Fruit fly (Drosophila melanogaster) whole organism, embryonic: ENCODE results near the gene AANATL7.

ENCODE experiments used
- Abd-B ChIP-seq: fragments of 200-800 bp; sonication (Bioruptor generic); optimal IDR thresholded peaks from 2 replicates; lab custom pipeline; 2018; ENCODE audit warnings: missing biosample characterization, mild to moderate bottlenecking, missing genetic modification characterization, moderate library complexity
- Aef1 ChIP-seq: fragments of 200-800 bp; sonication (Bioruptor generic); IDR thresholded peaks from 3 replicates; pipeline ENCODE4 v1.3.6; 2022; ENCODE audit warnings: missing biosample characterization, missing genetic modification characterization
- Atf6 ChIP-seq: fragments of 200-800 bp; sonication (Bioruptor generic); IDR thresholded peaks from 2 replicates; pipeline ENCODE4 v1.3.6; 2022; ENCODE audit warnings: missing biosample characterization, missing genetic modification characterization
- CG10321 ChIP-seq: fragments of 200-800 bp; sonication (Bioruptor generic); IDR thresholded peaks from 2 replicates; pipeline ENCODE4 v1.3.6; 2022; ENCODE audit warnings: missing biosample characterization, missing genetic modification characterization
- CG13424 ChIP-seq: fragments of 200-800 bp; sonication (Bioruptor generic); optimal IDR thresholded peaks from 2 replicates; lab custom pipeline; 2019; ENCODE audit warnings: missing biosample characterization, mild to moderate bottlenecking, missing genetic modification characterization, moderate library complexity
- CG15073 ChIP-seq: fragments of 200-800 bp; sonication (Bioruptor generic); optimal IDR thresholded peaks from 2 replicates; lab custom pipeline; 2016; ENCODE audit warnings: missing biosample characterization, missing genetic modification characterization
- CG15269 ChIP-seq: fragments of 200-800 bp; sonication (Bioruptor generic); optimal IDR thresholded peaks from 2 replicates; lab custom pipeline; 2018; ENCODE audit warnings: missing biosample characterization, mild to moderate bottlenecking, missing genetic modification characterization, moderate library complexity
- CG16863 ChIP-seq: fragments of 200-800 bp; sonication (Bioruptor generic); optimal IDR thresholded peaks from 3 replicates; lab custom pipeline; 2016; ENCODE audit warnings: missing biosample characterization, missing genetic modification characterization
- CG17328 ChIP-seq: fragments of 200-800 bp; sonication (Bioruptor generic); IDR thresholded peaks from 2 replicates; pipeline ENCODE4 v1.3.6; 2022; ENCODE audit warnings: missing biosample characterization, missing genetic modification characterization
- CG17359 ChIP-seq: fragments of 200-800 bp; sonication (Bioruptor generic); optimal IDR thresholded peaks from 3 replicates; lab custom pipeline; 2018; ENCODE audit warnings: missing biosample characterization, mild to moderate bottlenecking, missing genetic modification characterization, moderate library complexity
- CG17361 ChIP-seq: fragments of 200-800 bp; sonication (Bioruptor generic); IDR thresholded peaks from 3 replicates; pipeline ENCODE4 v1.3.6; 2022; ENCODE audit warnings: missing biosample characterization, missing genetic modification characterization
- CG1832 ChIP-seq: fragments of 200-800 bp; sonication (Bioruptor generic); optimal IDR thresholded peaks from 2 replicates; lab custom pipeline; 2017; ENCODE audit warnings: missing biosample characterization, mild to moderate bottlenecking, missing genetic modification characterization, inconsistent platforms
- CG2116 ChIP-seq: fragments of 200-800 bp; sonication (Bioruptor generic); optimal IDR thresholded peaks from 3 replicates; lab custom pipeline; 2018; ENCODE audit warnings: missing biosample characterization, mild to moderate bottlenecking, missing genetic modification characterization
- CG3847 ChIP-seq: fragments of 200-800 bp; sonication (Bioruptor generic); IDR thresholded peaks from 2 replicates; pipeline ENCODE4 v1.3.6; 2022; ENCODE audit warnings: missing biosample characterization, missing genetic modification characterization
- CG3995 ChIP-seq: fragments of 200-800 bp; sonication (Bioruptor generic); optimal IDR thresholded peaks from 3 replicates; lab custom pipeline; 2016; ENCODE audit warnings: missing biosample characterization, missing genetic modification characterization
- CG5245 ChIP-seq: fragments of 200-800 bp; sonication (Bioruptor generic); optimal IDR thresholded peaks from 3 replicates; lab custom pipeline; 2016; ENCODE audit warnings: missing biosample characterization, missing genetic modification characterization
- CG7372 ChIP-seq: fragments of 200-800 bp; sonication (Bioruptor generic); IDR thresholded peaks from 2 replicates; pipeline ENCODE4 v1.3.6; 2022; ENCODE audit warnings: missing biosample characterization, missing genetic modification characterization
- CG7556 ChIP-seq: fragments of 200-800 bp; sonication (Bioruptor generic); optimal IDR thresholded peaks from 2 replicates; lab custom pipeline; 2017; ENCODE audit warnings: missing biosample characterization, mild to moderate bottlenecking, missing genetic modification characterization
- CoRest ChIP-seq: fragments of 200-800 bp; sonication (Bioruptor generic); optimal IDR thresholded peaks from 3 replicates; lab custom pipeline; 2018; ENCODE audit warnings: missing biosample characterization, mild to moderate bottlenecking, missing genetic modification characterization, moderate library complexity
- Dbx ChIP-seq: fragments of 200-800 bp; sonication (Bioruptor generic); IDR thresholded peaks from 3 replicates; pipeline ENCODE4 v1.3.6; 2022; ENCODE audit warnings: missing biosample characterization, missing genetic modification characterization
- Doc3 ChIP-seq: fragments of 200-800 bp; sonication (Bioruptor generic); IDR thresholded peaks from 3 replicates; pipeline ENCODE4 v1.3.6; 2022; ENCODE audit warnings: missing biosample characterization, missing genetic modification characterization; ENCODE audit not compliant: partially characterized antibody
- GATAe ChIP-seq: fragments of 200-800 bp; sonication (Bioruptor generic); conservative IDR thresholded peaks from 2 replicates; pipeline ENCODE4 v1.3.6; 2022; ENCODE audit warnings: missing biosample characterization, missing genetic modification characterization
- Hr3 ChIP-seq: fragments of 200-800 bp; sonication (Bioruptor generic); optimal IDR thresholded peaks from 3 replicates; lab custom pipeline; 2016; ENCODE audit warnings: missing biosample characterization, missing genetic modification characterization
- Hr51 ChIP-seq, 2 experiments: fragments of 200-800 bp; sonication (Bioruptor generic); optimal IDR thresholded peaks; 2 replicates in 1 of 2; 3 replicates in 1 of 2; lab custom pipeline; 2016 to 2018; ENCODE audit warnings: missing biosample characterization in 2 of 2, missing genetic modification characterization in 2 of 2, mild to moderate bottlenecking in 1 of 2, moderate library complexity in 1 of 2
- Med ChIP-seq: fragments of 200-800 bp; sonication (Bioruptor generic); peaks from one replicate; lab custom pipeline; 2016; ENCODE audit warnings: missing biosample characterization, missing genetic modification characterization, mild to moderate bottlenecking, inconsistent platforms, moderate library complexity
- Mes4 ChIP-seq: fragments of 200-800 bp; sonication (Bioruptor generic); optimal IDR thresholded peaks from 2 replicates; lab custom pipeline; 2016; ENCODE audit warnings: missing biosample characterization, missing genetic modification characterization
- NK7.1 ChIP-seq: fragments of 200-800 bp; sonication (Bioruptor generic); optimal IDR thresholded peaks from 3 replicates; lab custom pipeline; 2016; ENCODE audit warnings: missing biosample characterization, missing genetic modification characterization
- Nf-YC ChIP-seq: fragments of 200-800 bp; optimal IDR thresholded peaks from 3 replicates; lab custom pipeline; 2019; ENCODE audit warnings: missing biosample characterization, mild to moderate bottlenecking, missing genetic modification characterization, moderate library complexity
- Opbp ChIP-seq: fragments of 200-800 bp; sonication (Bioruptor generic); IDR thresholded peaks from 3 replicates; pipeline ENCODE4 v1.3.6; 2022; ENCODE audit warnings: missing biosample characterization, missing genetic modification characterization; ENCODE audit not compliant: partially characterized antibody
- Optix ChIP-seq: fragments of 200-800 bp; sonication (Bioruptor generic); IDR thresholded peaks from 3 replicates; pipeline ENCODE4 v1.3.6; 2022; ENCODE audit warnings: missing biosample characterization, missing genetic modification characterization
- Usf ChIP-seq: fragments of 200-800 bp; sonication (Bioruptor generic); optimal IDR thresholded peaks from 2 replicates; lab custom pipeline; 2017; ENCODE audit warnings: missing genotype, missing biosample characterization, missing genetic modification characterization
- br ChIP-seq: fragments of >200 bp; optimal IDR thresholded peaks from 2 replicates; lab custom pipeline; 2017
- ci ChIP-seq: fragments of 200-800 bp; sonication (Bioruptor generic); IDR thresholded peaks from 3 replicates; pipeline ENCODE4 v1.3.6; 2022; ENCODE audit warnings: missing biosample characterization, missing genetic modification characterization
- dysf ChIP-seq: fragments of 200-800 bp; sonication (Bioruptor generic); IDR thresholded peaks from 3 replicates; pipeline ENCODE4 v1.3.6; 2022; ENCODE audit warnings: missing biosample characterization, missing genetic modification characterization
- ftz-f1 ChIP-seq: fragments of 200-800 bp; sonication (Bioruptor generic); optimal IDR thresholded peaks from 2 replicates; lab custom pipeline; 2016; ENCODE audit warnings: missing biosample characterization, missing genetic modification characterization
- gcm ChIP-seq: fragments of 200-800 bp; sonication (Bioruptor generic); optimal IDR thresholded peaks from 2 replicates; lab custom pipeline; 2019; ENCODE audit warnings: missing biosample characterization, mild to moderate bottlenecking, missing genetic modification characterization, moderate library complexity
- kah ChIP-seq: fragments of 200-800 bp; sonication (Bioruptor generic); optimal IDR thresholded peaks from 2 replicates; lab custom pipeline; 2018; ENCODE audit warnings: missing biosample characterization, mild to moderate bottlenecking, missing genetic modification characterization
- lola ChIP-seq, 3 experiments: fragments of >200 bp in 2 of 3; fragments of 200-800 bp in 1 of 3; sonication (Bioruptor generic) in 1 of 3; optimal IDR thresholded peaks; 2 replicates each; lab custom pipeline; 2017 to 2019; ENCODE audit warnings: missing biosample characterization in 3 of 3, missing genetic modification characterization in 3 of 3, mild to moderate bottlenecking in 1 of 3, moderate library complexity in 1 of 3
- psq ChIP-seq: fragments of 200-800 bp; sonication (Bioruptor generic); optimal IDR thresholded peaks from 2 replicates; lab custom pipeline; 2017; ENCODE audit warnings: missing biosample characterization, missing genetic modification characterization
- run ChIP-seq: fragments of 200-800 bp; sonication (Bioruptor generic); optimal IDR thresholded peaks from 3 replicates; lab custom pipeline; 2018; ENCODE audit warnings: missing biosample characterization, mild to moderate bottlenecking, missing genetic modification characterization
- scrt ChIP-seq: fragments of 200-800 bp; sonication (Bioruptor generic); optimal IDR thresholded peaks from 2 replicates; lab custom pipeline; 2018; ENCODE audit warnings: missing biosample characterization, mild to moderate bottlenecking, missing genetic modification characterization, moderate library complexity
- shn ChIP-seq: fragments of 200-800 bp; sonication (Bioruptor generic); optimal IDR thresholded peaks from 3 replicates; lab custom pipeline; 2016; ENCODE audit warnings: missing biosample characterization, missing genetic modification characterization
- sna ChIP-seq: fragments of 200-800 bp; sonication (Bioruptor generic); IDR thresholded peaks from 2 replicates; pipeline ENCODE4 v1.3.6; 2022; ENCODE audit warnings: missing biosample characterization, missing genetic modification characterization; ENCODE audit not compliant: partially characterized antibody
- tin ChIP-seq: fragments of 200-800 bp; sonication (Bioruptor generic); optimal IDR thresholded peaks from 3 replicates; lab custom pipeline; 2016; ENCODE audit warnings: missing biosample characterization, missing genetic modification characterization
- tup ChIP-seq: fragments of 200-800 bp; sonication (Bioruptor generic); optimal IDR thresholded peaks from 2 replicates; lab custom pipeline; 2016; ENCODE audit warnings: missing biosample characterization, mild to moderate bottlenecking, missing genetic modification characterization, moderate library complexity
- tx ChIP-seq: fragments of 200-800 bp; sonication (Bioruptor generic); optimal IDR thresholded peaks from 2 replicates; lab custom pipeline; 2016; ENCODE audit warnings: missing biosample characterization, missing genetic modification characterization
- unc-4 ChIP-seq: fragments of 200-800 bp; sonication (Bioruptor generic); IDR thresholded peaks from 2 replicates; pipeline ENCODE4 v1.3.6; 2022; ENCODE audit warnings: missing biosample characterization, missing genetic modification characterization; ENCODE audit not compliant: partially characterized antibody
- vvl ChIP-seq: fragments of 200-800 bp; sonication (Bioruptor generic); IDR thresholded peaks from 2 replicates; pipeline ENCODE4 v1.3.6; 2022; ENCODE audit warnings: missing biosample characterization, missing genetic modification characterization
- wdn ChIP-seq: fragments of 200-800 bp; sonication (Bioruptor generic); IDR thresholded peaks from 2 replicates; pipeline ENCODE4 v1.3.6; 2022; ENCODE audit warnings: missing biosample characterization, missing genetic modification characterization
- wek ChIP-seq: fragments of 200-800 bp; sonication (Bioruptor generic); optimal IDR thresholded peaks from 3 replicates; lab custom pipeline; 2018; ENCODE audit warnings: missing biosample characterization, mild to moderate bottlenecking, missing genetic modification characterization, moderate library complexity

AANATL7 gene

dm6 chrX:2608470-2609157 lies 27.9 kb downstream of the AANATL7 start, which contains the start of gene Smyd3 (continued):
- TF ChIP-seq Hr3 (GFP tag; lab: Kevin White, UChicago), result peak; percentile 72
- TF ChIP-seq scrt, result no peak
- peak; percentile 29 for TF ChIP-seq CG3995 (GFP tag; lab: Kevin White, UChicago)
- peak; percentile 87 for TF ChIP-seq Aef1 (GFP tag; lab: Robert Waterston, UW)
- peak; percentile 36 for TF ChIP-seq psq (GFP tag; lab: Kevin White, UChicago)
- TF ChIP-seq br, result no peak
- TF ChIP-seq Doc3, result no peak
- TF ChIP-seq CG17328 (GFP tag; lab: Robert Waterston, UW), result peak; percentile 80
- TF ChIP-seq kah (GFP tag; lab: Kevin White, UChicago), result peak; percentile 23
- peak; percentile 51 for TF ChIP-seq Abd-B (GFP tag; lab: Kevin White, UChicago)
- peak; percentile 69 for TF ChIP-seq tin
- TF ChIP-seq CG16863, result peak; percentile 58
- TF ChIP-seq wdn (GFP tag; lab: Robert Waterston, UW), result peak; percentile 72
- TF ChIP-seq CG15073, result no peak
- peak; percentile 76 for TF ChIP-seq CG17359 (tag; lab: Kevin White, UChicago)
- no peak for TF ChIP-seq sna (GFP tag; lab: Robert Waterston, UW)
- TF ChIP-seq Opbp (GFP tag; lab: Robert Waterston, UW), result no peak
- peak; percentile 34 for TF ChIP-seq Mes4
- no peak for TF ChIP-seq CG1832
- TF ChIP-seq CG13424 (tag; lab: Kevin White, UChicago), result peak; percentile 73
- no peak for TF ChIP-seq CG7372 (GFP tag; lab: Robert Waterston, UW)
- TF ChIP-seq tup (GFP tag; lab: Kevin White, UChicago), result peak; percentile 53
- TF ChIP-seq dysf, result peak; percentile 84
- peak; percentile 70 to 77 for TF ChIP-seq Hr51 (GFP tag; optimal IDR thresholded peaks at IDR 0.05; lab: Kevin White, UChicago)
- TF ChIP-seq CoRest (tag; lab: Kevin White, UChicago), result peak; percentile 72
- TF ChIP-seq Optix (GFP tag; lab: Robert Waterston, UW), result peak; percentile 65
- peak; percentile 90 for TF ChIP-seq ci (GFP tag; lab: Robert Waterston, UW)
- TF ChIP-seq Nf-YC, result peak; percentile 53
- TF ChIP-seq Dbx (GFP tag; lab: Robert Waterston, UW), result peak; percentile 81; the same call in 2 of the 3 replicates
- peak; percentile 97 for TF ChIP-seq Med (GFP tag; lab: Kevin White, UChicago)
- TF ChIP-seq CG15269 (tag; lab: Kevin White, UChicago), result peak; percentile 79
- TF ChIP-seq gcm (GFP tag; lab: Kevin White, UChicago), result no peak
- 0 out of 2 replicates have a peak, but pooled peaks have one; percentile 12 for TF ChIP-seq unc-4
- peak; percentile 54 for TF ChIP-seq Usf (GFP tag; lab: Kevin White, UChicago)
- TF ChIP-seq vvl (GFP tag; lab: Robert Waterston, UW), result peak; percentile 88
- peak; percentile 84 for TF ChIP-seq Atf6
- peak; percentile 63 for TF ChIP-seq CG7556
- peak; percentile 75 for TF ChIP-seq ftz-f1 (GFP tag; lab: Kevin White, UChicago)
- TF ChIP-seq wek (GFP tag; lab: Kevin White, UChicago), result peak; percentile 20
- TF ChIP-seq CG5245, result peak; percentile 61
- no peak; the same call in 1 of the 2 replicates for TF ChIP-seq CG10321 (GFP tag; lab: Robert Waterston, UW)
- peak; percentile 33 for TF ChIP-seq NK7.1 (GFP tag; lab: Kevin White, UChicago)
- TF ChIP-seq lola (GFP tag; optimal IDR thresholded peaks at IDR 0.05; lab: Kevin White, UChicago), result peak in 1 of 3 experiments; percentile 50
- TF ChIP-seq run (tag; lab: Kevin White, UChicago), result no peak
- peak; percentile 84 for TF ChIP-seq CG3847 (GFP tag; lab: Robert Waterston, UW)
- TF ChIP-seq shn (GFP tag; lab: Kevin White, UChicago), result peak; percentile 66
- no peak for TF ChIP-seq GATAe (GFP tag; lab: Robert Waterston, UW)
- peak; percentile 48 for TF ChIP-seq tx (GFP tag; lab: Kevin White, UChicago)
- TF ChIP-seq CG17361, result peak; percentile 66
- peak; percentile 42 for TF ChIP-seq CG2116 (GFP tag; lab: Kevin White, UChicago)
